Fruit fly (Drosophila melanogaster) whole organism, embryonic: ENCODE results near the gene CG10317.

ENCODE experiments used
- Antp ChIP-seq: fragments of 200-800 bp; sonication (Bioruptor generic); optimal IDR thresholded peaks from 3 replicates; lab custom pipeline; 2016; ENCODE audit warnings: missing biosample characterization, missing genetic modification characterization
- CG10979 ChIP-seq: fragments of 200-800 bp; sonication (Bioruptor generic); optimal IDR thresholded peaks from 2 replicates; lab custom pipeline; 2018; ENCODE audit warnings: missing biosample characterization, mild to moderate bottlenecking, missing genetic modification characterization, moderate library complexity
- CG11398 ChIP-seq: fragments of 200-800 bp; sonication (Bioruptor generic); optimal IDR thresholded peaks from 2 replicates; lab custom pipeline; 2016; ENCODE audit warnings: missing biosample characterization, missing genetic modification characterization
- CG13775 ChIP-seq: fragments of 200-800 bp; sonication (Bioruptor generic); optimal IDR thresholded peaks from 3 replicates; lab custom pipeline; 2017; ENCODE audit warnings: missing biosample characterization, mild to moderate bottlenecking, missing genetic modification characterization
- CG14050 ChIP-seq: fragments of 200-800 bp; sonication (Bioruptor generic); IDR thresholded peaks from 3 replicates; pipeline ENCODE4 v1.3.6; 2022; ENCODE audit warnings: missing biosample characterization, missing genetic modification characterization
- CG15011 ChIP-seq: fragments of 200-800 bp; sonication (Bioruptor generic); optimal IDR thresholded peaks from 3 replicates; lab custom pipeline; 2018; ENCODE audit warnings: missing biosample characterization, mild to moderate bottlenecking, missing genetic modification characterization
- CG16813 ChIP-seq: fragments of 200-800 bp; sonication (Bioruptor generic); IDR thresholded peaks from 3 replicates; pipeline ENCODE4 v1.3.6; 2022; ENCODE audit warnings: missing biosample characterization, missing genetic modification characterization; ENCODE audit not compliant: partially characterized antibody
- CG17186 ChIP-seq: fragments of 200-800 bp; sonication (Bioruptor generic); optimal IDR thresholded peaks from 3 replicates; lab custom pipeline; 2017; ENCODE audit warnings: missing biosample characterization, missing genetic modification reagents, missing genetic modification characterization
- CG18011 ChIP-seq: fragments of 200-800 bp; sonication (Bioruptor generic); optimal IDR thresholded peaks from 2 replicates; lab custom pipeline; 2017; ENCODE audit warnings: missing biosample characterization, missing genetic modification characterization, mild to moderate bottlenecking, moderate library complexity, missing genotype
- CG31388 ChIP-seq: fragments of 200-800 bp; sonication (Bioruptor generic); optimal IDR thresholded peaks from 2 replicates; lab custom pipeline; 2016; ENCODE audit warnings: missing biosample characterization, missing genetic modification characterization
- CG3163 ChIP-seq: fragments of 200-800 bp; sonication (Bioruptor generic); optimal IDR thresholded peaks from 3 replicates; lab custom pipeline; 2016; ENCODE audit warnings: missing biosample characterization, missing genetic modification characterization
- CG43689 ChIP-seq: fragments of 200-800 bp; sonication (Bioruptor generic); IDR thresholded peaks from 2 replicates; pipeline ENCODE4 v1.3.6; 2022; ENCODE audit warnings: missing biosample characterization, missing genetic modification characterization
- CG5245 ChIP-seq: fragments of 200-800 bp; sonication (Bioruptor generic); optimal IDR thresholded peaks from 3 replicates; lab custom pipeline; 2016; ENCODE audit warnings: missing biosample characterization, missing genetic modification characterization
- CG5953 ChIP-seq: fragments of 200-800 bp; sonication (Bioruptor generic); IDR thresholded peaks from 2 replicates; pipeline ENCODE4 v1.3.6; 2022; ENCODE audit warnings: missing biosample characterization, missing genetic modification characterization
- CG6254 ChIP-seq: fragments of 200-800 bp; sonication (Bioruptor generic); optimal IDR thresholded peaks from 3 replicates; lab custom pipeline; 2017; ENCODE audit warnings: mild to moderate bottlenecking, missing biosample characterization, missing genetic modification reagents, missing genetic modification characterization
- CG6689 ChIP-seq: fragments of 200-800 bp; sonication (Bioruptor generic); IDR thresholded peaks from 2 replicates; pipeline ENCODE4 v1.3.6; 2022; ENCODE audit warnings: missing biosample characterization, missing genetic modification characterization
- CG8359 ChIP-seq: fragments of 200-800 bp; sonication (Bioruptor generic); optimal IDR thresholded peaks from 2 replicates; lab custom pipeline; 2017; ENCODE audit warnings: missing biosample characterization, mild to moderate bottlenecking, missing genetic modification characterization, borderline replicate concordance
- CG9609 ChIP-seq: fragments of 200-800 bp; sonication (Bioruptor generic); optimal IDR thresholded peaks from 3 replicates; lab custom pipeline; 2016; ENCODE audit warnings: missing biosample characterization, missing genetic modification characterization
- CkIIα-i1 ChIP-seq: fragments of 200-800 bp; sonication (Bioruptor generic); IDR thresholded peaks from 2 replicates; pipeline ENCODE4 v1.3.6; 2022; ENCODE audit warnings: missing biosample characterization, missing genetic modification characterization
- CoRest ChIP-seq: fragments of 200-800 bp; sonication (Bioruptor generic); optimal IDR thresholded peaks from 3 replicates; lab custom pipeline; 2018; ENCODE audit warnings: missing biosample characterization, mild to moderate bottlenecking, missing genetic modification characterization, moderate library complexity
- Dip3 ChIP-seq: fragments of 200-800 bp; sonication (Bioruptor generic); optimal IDR thresholded peaks from 3 replicates; lab custom pipeline; 2016; ENCODE audit warnings: missing biosample characterization, missing genetic modification characterization
- Doc2 ChIP-seq: fragments of 200-800 bp; sonication (Bioruptor generic); IDR thresholded peaks from 2 replicates; pipeline ENCODE4 v1.3.6; 2022; ENCODE audit warnings: missing biosample characterization, missing genetic modification characterization
- E2f2 ChIP-seq: fragments of 200-800 bp; sonication (Bioruptor generic); IDR thresholded peaks from 2 replicates; pipeline ENCODE4 v1.3.6; 2022; ENCODE audit warnings: missing biosample characterization, missing genetic modification characterization
- GATAe ChIP-seq: fragments of 200-800 bp; sonication (Bioruptor generic); conservative IDR thresholded peaks from 2 replicates; pipeline ENCODE4 v1.3.6; 2022; ENCODE audit warnings: missing biosample characterization, missing genetic modification characterization
- HHEX ChIP-seq: fragments of 200-800 bp; sonication (Bioruptor generic); optimal IDR thresholded peaks from 3 replicates; lab custom pipeline; 2017; ENCODE audit warnings: missing biosample characterization, mild to moderate bottlenecking, missing genetic modification characterization, missing genetic modification reagents
- HLH54F ChIP-seq: fragments of 200-800 bp; sonication (Bioruptor generic); optimal IDR thresholded peaks from 3 replicates; lab custom pipeline; 2016; ENCODE audit warnings: missing biosample characterization, missing genetic modification characterization
- MBD-R2 ChIP-seq: fragments of 200-800 bp; sonication (Bioruptor generic); IDR thresholded peaks from 2 replicates; pipeline ENCODE4 v1.3.6; 2022; ENCODE audit warnings: missing biosample characterization, missing genetic modification characterization
- Scr ChIP-seq: fragments of 200-800 bp; sonication (Bioruptor generic); IDR thresholded peaks from 2 replicates; pipeline ENCODE4 v1.3.6; 2022; ENCODE audit warnings: missing biosample characterization, missing genetic modification characterization; ENCODE audit not compliant: partially characterized antibody
- Sox100B ChIP-seq: fragments of 200-800 bp; sonication (Bioruptor generic); optimal IDR thresholded peaks from 3 replicates; lab custom pipeline; 2018; ENCODE audit warnings: missing biosample characterization, mild to moderate bottlenecking, missing genetic modification characterization
- TFAM ChIP-seq: fragments of 200-800 bp; sonication (Bioruptor generic); optimal IDR thresholded peaks from 2 replicates; lab custom pipeline; 2017; ENCODE audit warnings: missing biosample characterization, missing genetic modification characterization, inconsistent platforms
- Taf1 ChIP-seq: fragments of 200-800 bp; sonication (Bioruptor generic); IDR thresholded peaks from 2 replicates; pipeline ENCODE4 v1.3.6; 2022; ENCODE audit warnings: missing biosample characterization, missing genetic modification characterization
- Usf ChIP-seq: fragments of 200-800 bp; sonication (Bioruptor generic); optimal IDR thresholded peaks from 2 replicates; lab custom pipeline; 2017; ENCODE audit warnings: missing genotype, missing biosample characterization, missing genetic modification characterization
- ap ChIP-seq: fragments of 200-800 bp; sonication (Bioruptor generic); IDR thresholded peaks from 2 replicates; pipeline ENCODE4 v1.3.6; 2022; ENCODE audit warnings: missing biosample characterization, missing genetic modification characterization
- br ChIP-seq: fragments of >200 bp; optimal IDR thresholded peaks from 2 replicates; lab custom pipeline; 2017
- chn ChIP-seq: fragments of 200-800 bp; sonication (Bioruptor generic); optimal IDR thresholded peaks from 2 replicates; lab custom pipeline; 2016; ENCODE audit warnings: missing biosample characterization, missing genetic modification characterization
- eve ChIP-seq, 2 experiments: fragments of >200 bp; optimal IDR thresholded peaks; 2 replicates each; lab custom pipeline; 2017; ENCODE audit warnings: missing biosample characterization in 2 of 2, missing genetic modification characterization in 2 of 2
- fd102C ChIP-seq: fragments of 200-800 bp; sonication (Bioruptor generic); optimal IDR thresholded peaks from 2 replicates; lab custom pipeline; 2018; ENCODE audit warnings: missing biosample characterization, mild to moderate bottlenecking, missing genetic modification characterization, moderate library complexity
- fru ChIP-seq: fragments of >200 bp; optimal IDR thresholded peaks from 2 replicates; lab custom pipeline; 2017
- gce ChIP-seq: fragments of 200-800 bp; sonication (Bioruptor generic); IDR thresholded peaks from 3 replicates; pipeline ENCODE4 v1.3.6; 2022; ENCODE audit warnings: missing biosample characterization, missing genetic modification characterization
- gsb ChIP-seq: fragments of 200-800 bp; sonication (Bioruptor generic); IDR thresholded peaks from 2 replicates; pipeline ENCODE4 v1.3.6; 2022; ENCODE audit warnings: missing biosample characterization, missing genetic modification characterization
- gsb-n ChIP-seq: fragments of 200-800 bp; sonication (Bioruptor generic); optimal IDR thresholded peaks from 3 replicates; lab custom pipeline; 2018; ENCODE audit warnings: missing biosample characterization, mild to moderate bottlenecking, missing genetic modification characterization
- jigr1 ChIP-seq: fragments of 200-800 bp; sonication (Bioruptor generic); IDR thresholded peaks from 3 replicates; pipeline ENCODE4 v1.3.6; 2022; ENCODE audit warnings: missing biosample characterization, missing genetic modification characterization
- kay ChIP-seq: fragments of 200-800 bp; sonication (Bioruptor generic); optimal IDR thresholded peaks from 2 replicates; lab custom pipeline; 2016; ENCODE audit warnings: missing biosample characterization, missing genetic modification characterization
- lov ChIP-seq, 2 experiments: fragments of 200-800 bp in 1 of 2; fragments of >200 bp in 1 of 2; sonication (Bioruptor generic) in 1 of 2; IDR thresholded peaks in 1 of 2; optimal IDR thresholded peaks in 1 of 2; 2 replicates in 1 of 2; 3 replicates in 1 of 2; pipeline versions ENCODE4 v1.3.6 to Lab custom; 2017 to 2022; ENCODE audit warnings: missing biosample characterization in 1 of 2, missing genetic modification characterization in 1 of 2
- nerfin-1 ChIP-seq: fragments of 200-800 bp; sonication (Bioruptor generic); optimal IDR thresholded peaks from 3 replicates; lab custom pipeline; 2019; ENCODE audit warnings: missing biosample characterization, mild to moderate bottlenecking, missing genetic modification characterization, moderate library complexity
- oc ChIP-seq: fragments of 200-800 bp; sonication (Bioruptor generic); optimal IDR thresholded peaks from 2 replicates; lab custom pipeline; 2018; ENCODE audit warnings: missing biosample characterization, mild to moderate bottlenecking, missing genetic modification characterization, moderate library complexity
- sima ChIP-seq: fragments of 200-800 bp; sonication (Bioruptor generic); optimal IDR thresholded peaks from 2 replicates; lab custom pipeline; 2016; ENCODE audit warnings: missing biosample characterization, missing genetic modification characterization
- toy ChIP-seq: fragments of 200-800 bp; sonication (Bioruptor generic); IDR thresholded peaks from 2 replicates; pipeline ENCODE4 v1.3.6; 2022; ENCODE audit warnings: missing biosample characterization, missing genetic modification characterization
- trem ChIP-seq: fragments of 200-800 bp; optimal IDR thresholded peaks from 3 replicates; lab custom pipeline; 2019; ENCODE audit warnings: missing biosample characterization, mild to moderate bottlenecking, missing genetic modification characterization, moderate library complexity
- unc-4 ChIP-seq: fragments of 200-800 bp; sonication (Bioruptor generic); IDR thresholded peaks from 2 replicates; pipeline ENCODE4 v1.3.6; 2022; ENCODE audit warnings: missing biosample characterization, missing genetic modification characterization; ENCODE audit not compliant: partially characterized antibody
- vvl ChIP-seq: fragments of 200-800 bp; sonication (Bioruptor generic); IDR thresholded peaks from 2 replicates; pipeline ENCODE4 v1.3.6; 2022; ENCODE audit warnings: missing biosample characterization, missing genetic modification characterization
- yki ChIP-seq: fragments of >200 bp; optimal IDR thresholded peaks from 3 replicates; lab custom pipeline; 2018
- zen2 ChIP-seq: fragments of 200-800 bp; sonication (Bioruptor generic); IDR thresholded peaks from 3 replicates; pipeline ENCODE4 v1.3.6; 2022; ENCODE audit warnings: missing biosample characterization, missing genetic modification characterization; ENCODE audit not compliant: partially characterized antibody

Gene CG10317

DNA sequence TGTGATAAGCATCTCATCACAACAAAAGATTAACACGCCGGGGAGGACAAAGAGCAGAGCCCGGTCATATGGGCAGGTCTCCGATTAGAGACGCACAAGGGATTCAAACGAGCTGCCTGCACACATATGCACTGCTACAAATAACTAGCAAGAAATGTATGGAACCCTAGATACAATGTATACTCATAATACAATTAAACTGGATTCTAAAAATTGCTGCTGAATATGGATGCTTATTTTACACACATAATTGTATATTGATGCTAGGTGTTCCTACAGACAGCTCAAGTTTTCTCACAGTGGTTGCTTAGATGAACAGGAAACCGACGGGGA lies 33.3 kb downstream of the CG10317 start (continued):
- TF ChIP-seq HHEX (GFP tag; lab: Kevin White, UChicago) (peak; percentile 20), zen2 (GFP tag; lab: Robert Waterston, UW) (no peak), MBD-R2 (no peak), br (lab: Kevin White, UChicago) (no peak), CG10979 (tag; lab: Kevin White, UChicago) (peak; percentile 83), gsb (no peak), CG16813 (no peak), Doc2 (GFP tag; lab: Robert Waterston, UW) (no peak), CG3163 (no peak), sima (GFP tag; lab: Kevin White, UChicago) (no peak), CG8359 (GFP tag; lab: Kevin White, UChicago) (peak; percentile 63), gce (GFP tag; lab: Robert Waterston, UW) (no peak), Sox100B (GFP tag; lab: Kevin White, UChicago) (no peak), yki (lab: Kevin White, UChicago) (no peak), fru (lab: Kevin White, UChicago) (no peak), CG6689 (GFP tag; lab: Robert Waterston, UW) (peak; percentile 61), CG31388 (GFP tag; lab: Kevin White, UChicago) (no peak), CkIIα-i1 (GFP tag; lab: Robert Waterston, UW) (no peak), toy (GFP tag; lab: Robert Waterston, UW) (no peak), CG9609 (GFP tag; lab: Kevin White, UChicago) (peak; percentile 55), HLH54F (GFP tag; lab: Kevin White, UChicago) (peak; percentile 7), nerfin-1 (tag; lab: Kevin White, UChicago) (no peak), GATAe (GFP tag; lab: Robert Waterston, UW) (no peak), jigr1 (GFP tag; lab: Robert Waterston, UW) (no peak), fd102C (GFP tag; lab: Kevin White, UChicago) (peak; percentile 75), Antp (GFP tag; lab: Kevin White, UChicago) (peak; percentile 48), CG18011 (GFP tag; lab: Kevin White, UChicago) (no peak), unc-4 (GFP tag; lab: Robert Waterston, UW) (no peak), oc (peak; percentile 36), E2f2 (GFP tag; lab: Robert Waterston, UW) (0 out of 2 replicates have a peak, but pooled peaks have one; percentile 17), TFAM (peak; percentile 4), chn (peak; percentile 75), ap (GFP tag; lab: Robert Waterston, UW) (peak; percentile 45), gsb-n (tag; lab: Kevin White, UChicago) (peak; percentile 85), CG15011 (GFP tag; lab: Kevin White, UChicago) (no peak), CG17186 (no peak), Scr (no peak), kay (GFP tag; lab: Kevin White, UChicago) (no peak), CG5953 (GFP tag; lab: Robert Waterston, UW) (no peak), vvl (GFP tag; lab: Robert Waterston, UW) (peak; percentile 62), CG11398 (GFP tag; lab: Kevin White, UChicago) (no peak), Dip3 (GFP tag; lab: Kevin White, UChicago) (no peak), CoRest (peak; percentile 7), CG5245 (GFP tag; lab: Kevin White, UChicago) (peak; percentile 54), trem (peak; percentile 40), Usf (GFP tag; lab: Kevin White, UChicago) (peak; percentile 28), CG14050 (no peak), CG43689 (GFP tag; lab: Robert Waterston, UW) (no peak), CG13775 (peak; percentile 69), Taf1 (no peak), CG6254 (GFP tag; lab: Kevin White, UChicago) (peak; percentile 72), eve (GFP tag; optimal IDR thresholded peaks at IDR 0.05; lab: Kevin White, UChicago) (peak in 1 of 2 experiments; percentile 66), lov (optimal IDR thresholded peaks at IDR 0.05; lab: Kevin White, UChicago) (no peak), lov (GFP tag; IDR thresholded peaks at IDR 0.05; lab: Robert Waterston, UW) (peak; percentile 46; the same call in 1 of the 3 replicates)
